Fruit fly (Drosophila melanogaster) S2 (cell line): Measurements from ENCODE around the gene MsrA.

Experiments
- CG8478 ChIP-seq: fragments of >200 bp; optimal IDR thresholded peaks from 2 replicates; lab custom pipeline; 2018
- CTCF ChIP-seq, 2 experiments: fragments of >200 bp; optimal IDR thresholded peaks; 2 replicates each; lab custom pipeline; 2018

dm6 chr3L:15519920-15520319 lies 9.1 kb downstream of the MsrA start:
- no peak for TF ChIP-seq CTCF (optimal IDR thresholded peaks at IDR 0.05; lab: Kevin White, UChicago)
- no peak for TF ChIP-seq CG8478
